Worm (Caenorhabditis elegans) whole organism, L4 larva: ENCODE measurements around the gene picc-1.
A peak's percentile ranks its signal among the peaks of the same experiment; 100 is the strongest.

Experiments used
- F26F4.8 ChIP-seq: fragments of 200-800 bp; sonication (Bioruptor generic); conservative IDR thresholded peaks from 2 replicates; pipeline ENCODE4 v1.3.6; 2022; ENCODE audit warnings: missing genetic modification characterization, missing compliant biosample characterization
- F37D6.2 ChIP-seq: sonication (generic microtip); optimal IDR thresholded peaks from 2 replicates; lab custom pipeline; 2016; ENCODE audit warnings: mild to moderate bottlenecking, missing genetic modification characterization, missing compliant biosample characterization
- F49E8.2 ChIP-seq: sonication (generic microtip); optimal IDR thresholded peaks from 2 replicates; lab custom pipeline; 2016; ENCODE audit warnings: missing compliant biosample characterization, mild to moderate bottlenecking, missing genetic modification characterization, borderline replicate concordance
- R02D3.7 ChIP-seq: fragments of 150-350 bp; sonication (generic microtip); optimal IDR thresholded peaks from 3 replicates; lab custom pipeline; 2014; ENCODE audit warnings: missing biosample characterization, missing genetic modification characterization
- T20F7.1 ChIP-seq: fragments of 200-800 bp; sonication (Bioruptor generic); optimal IDR thresholded peaks from 2 replicates; lab custom pipeline; 2018; ENCODE audit warnings: mild to moderate bottlenecking, missing genetic modification characterization, missing compliant biosample characterization
- T26A8.4 ChIP-seq: fragments of 200-800 bp; sonication (Bioruptor generic); IDR thresholded peaks from 2 replicates; pipeline ENCODE4 v1.3.6; 2022; ENCODE audit warnings: missing genetic modification characterization, missing compliant biosample characterization
- Y48G9A.11 ChIP-seq: fragments of 200-800 bp; sonication (Bioruptor generic); IDR thresholded peaks from 2 replicates; pipeline ENCODE4 v1.3.6; 2022; ENCODE audit warnings: missing genetic modification reagents, missing genetic modification characterization, missing compliant biosample characterization
- Y75B8A.6 ChIP-seq: fragments of 200-800 bp; sonication (Bioruptor generic); IDR thresholded peaks from 2 replicates; pipeline ENCODE4 v1.3.6; 2022; ENCODE audit warnings: missing genetic modification reagents, missing genetic modification characterization, missing compliant biosample characterization
- aha-1 ChIP-seq: fragments of 150-350 bp; peaks from one replicate; lab custom pipeline; 2014; ENCODE audit warnings: missing biosample characterization, missing genetic modification characterization
- ama-1 ChIP-seq: fragments of 150-350 bp; optimal IDR thresholded peaks from 2 replicates; lab custom pipeline; 2014; ENCODE audit warnings: inconsistent platforms, mixed read lengths
- arid-1 ChIP-seq: fragments of 200-800 bp; sonication (Bioruptor generic); conservative IDR thresholded peaks from 2 replicates; pipeline ENCODE4 v1.3.6; 2022; ENCODE audit warnings: missing genetic modification reagents, missing genetic modification characterization, missing compliant biosample characterization
- attf-4 ChIP-seq: sonication (generic microtip); optimal IDR thresholded peaks from 3 replicates; lab custom pipeline; 2017; ENCODE audit warnings: missing biosample characterization, missing genetic modification characterization
- ceh-62 ChIP-seq: sonication (generic microtip); optimal IDR thresholded peaks from 2 replicates; lab custom pipeline; 2017; ENCODE audit warnings: missing biosample characterization, missing genetic modification characterization
- ceh-82 ChIP-seq: sonication (generic microtip); optimal IDR thresholded peaks from 2 replicates; lab custom pipeline; 2017; ENCODE audit warnings: missing biosample characterization, missing genetic modification characterization
- daf-12 ChIP-seq: fragments of 150-350 bp; optimal IDR thresholded peaks from 2 replicates; lab custom pipeline; 2014; ENCODE audit warnings: missing biosample characterization, missing genetic modification reagents, missing genetic modification characterization
- dmd-6 ChIP-seq: fragments of 200-800 bp; sonication (Bioruptor generic); IDR thresholded peaks from 2 replicates; pipeline ENCODE4 v1.3.6; 2022; ENCODE audit warnings: missing genetic modification reagents, missing genetic modification characterization, missing compliant biosample characterization
- dmd-9 ChIP-seq: fragments of 200-800 bp; sonication (Bioruptor generic); IDR thresholded peaks from 2 replicates; pipeline ENCODE4 v1.3.6; 2022; ENCODE audit warnings: missing genetic modification reagents, missing genetic modification characterization, missing compliant biosample characterization
- duxl-1 ChIP-seq: sonication (generic microtip); optimal IDR thresholded peaks from 2 replicates; lab custom pipeline; 2016; ENCODE audit warnings: mild to moderate bottlenecking, missing genetic modification characterization, moderate library complexity, missing compliant biosample characterization; ENCODE audit not compliant: poor library complexity
- dve-1 ChIP-seq: sonication (generic microtip); optimal IDR thresholded peaks from 2 replicates; lab custom pipeline; 2017; ENCODE audit warnings: antibody characterized with exemption, mild to moderate bottlenecking, missing genetic modification characterization, missing compliant biosample characterization; ENCODE audit not compliant: insufficient read depth
- egl-27 ChIP-seq: sonication (generic microtip); optimal IDR thresholded peaks from 3 replicates; lab custom pipeline; 2017; ENCODE audit warnings: missing biosample characterization, missing genetic modification reagents, missing genetic modification characterization
- egl-43 ChIP-seq: fragments of 200-800 bp; sonication (Bioruptor generic); IDR thresholded peaks from 2 replicates; pipeline ENCODE4 v1.3.6; 2022; ENCODE audit warnings: missing genetic modification reagents, missing genetic modification characterization, missing compliant biosample characterization
- gei-8 ChIP-seq: fragments of 200-800 bp; sonication (Bioruptor generic); optimal IDR thresholded peaks from 2 replicates; lab custom pipeline; 2018; ENCODE audit warnings: mild to moderate bottlenecking, missing genetic modification characterization, missing compliant biosample characterization
- hlh-11 ChIP-seq: fragments of 200-800 bp; sonication (Bioruptor generic); optimal IDR thresholded peaks from 2 replicates; lab custom pipeline; 2018; ENCODE audit warnings: mild to moderate bottlenecking, missing genetic modification characterization, missing compliant biosample characterization
- hlh-30 ChIP-seq: sonication (generic microtip); optimal IDR thresholded peaks from 2 replicates; lab custom pipeline; 2017; ENCODE audit warnings: antibody characterized with exemption, mild to moderate bottlenecking, missing genetic modification characterization, missing compliant biosample characterization; ENCODE audit not compliant: insufficient read depth
- hmg-1.1 ChIP-seq: fragments of 200-800 bp; sonication (Bioruptor generic); IDR thresholded peaks from 2 replicates; pipeline ENCODE4 v1.3.6; 2022; ENCODE audit warnings: missing genetic modification reagents, missing genetic modification characterization, missing compliant biosample characterization
- jun-1 ChIP-seq: fragments of 150-350 bp; optimal IDR thresholded peaks from 2 replicates; lab custom pipeline; 2014; ENCODE audit warnings: missing biosample characterization, missing genetic modification reagents, missing genetic modification characterization
- lim-7 ChIP-seq: fragments of 200-800 bp; sonication (Bioruptor generic); IDR thresholded peaks from 2 replicates; pipeline ENCODE4 v1.3.6; 2022; ENCODE audit warnings: missing genetic modification characterization, missing compliant biosample characterization
- lin-13 ChIP-seq: fragments of 150-350 bp; optimal IDR thresholded peaks from 2 replicates; lab custom pipeline; 2014; ENCODE audit warnings: missing biosample characterization, missing genetic modification reagents, missing genetic modification characterization
- lin-15B ChIP-seq: fragments of 150-350 bp; sonication (generic microtip); optimal IDR thresholded peaks from 3 replicates; lab custom pipeline; 2014; ENCODE audit warnings: missing biosample characterization, missing genetic modification characterization
- lin-38 ChIP-seq: fragments of 200-800 bp; sonication (Bioruptor generic); IDR thresholded peaks from 2 replicates; pipeline ENCODE4 v1.3.6; 2022; ENCODE audit warnings: missing genetic modification reagents, missing genetic modification characterization, missing compliant biosample characterization
- lsy-2 ChIP-seq, 2 experiments: fragments of 150-350 bp in 1 of 2; sonication (generic microtip) in 1 of 2; optimal IDR thresholded peaks; 2 replicates each; lab custom pipeline; 2014 to 2017; ENCODE audit warnings: missing biosample characterization in 2 of 2, missing genetic modification characterization in 2 of 2
- mdl-1 ChIP-seq, 2 experiments: fragments of 150-350 bp in 1 of 2; sonication (generic microtip) in 1 of 2; optimal IDR thresholded peaks; 2 replicates each; lab custom pipeline; 2014 to 2017; ENCODE audit warnings: missing biosample characterization in 2 of 2, missing genetic modification characterization in 2 of 2
- mdt-29 ChIP-seq: fragments of 200-800 bp; sonication (Bioruptor generic); IDR thresholded peaks from 2 replicates; pipeline ENCODE4 v1.3.6; 2022; ENCODE audit warnings: missing genetic modification reagents, missing genetic modification characterization, missing compliant biosample characterization
- mep-1 ChIP-seq: fragments of 150-350 bp; sonication (generic microtip); optimal IDR thresholded peaks from 3 replicates; lab custom pipeline; 2014; ENCODE audit warnings: missing biosample characterization, missing genetic modification characterization
- mes-2 ChIP-seq: sonication (generic microtip); optimal IDR thresholded peaks from 2 replicates; lab custom pipeline; 2016; ENCODE audit warnings: missing genotype, mild to moderate bottlenecking, missing genetic modification characterization, missing compliant biosample characterization; ENCODE audit not compliant: poor library complexity, severe bottlenecking
- mxl-2 ChIP-seq: fragments of 200-800 bp; sonication (Bioruptor generic); conservative IDR thresholded peaks from 2 replicates; pipeline ENCODE4 v1.3.6; 2022; ENCODE audit warnings: missing genetic modification reagents, missing genetic modification characterization, missing compliant biosample characterization
- mxl-3 ChIP-seq: fragments of 200-800 bp; sonication (Bioruptor generic); optimal IDR thresholded peaks from 2 replicates; lab custom pipeline; 2018; ENCODE audit warnings: mild to moderate bottlenecking, missing genetic modification characterization, missing compliant biosample characterization
- pha-4 ChIP-seq, 2 experiments: fragments of 150-350 bp in 1 of 2; fragments of 200-800 bp in 1 of 2; sonication (Bioruptor generic) in 1 of 2; IDR thresholded peaks in 1 of 2; optimal IDR thresholded peaks in 1 of 2; 2 replicates each; pipeline versions ENCODE4 v1.3.6 to Lab custom; 2014 to 2022; ENCODE audit warnings: missing genetic modification characterization in 2 of 2, missing genetic modification reagents in 2 of 2, missing biosample characterization in 1 of 2, missing compliant biosample characterization in 1 of 2
- pqm-1 ChIP-seq: sonication (generic microtip); optimal IDR thresholded peaks from 2 replicates; lab custom pipeline; 2017; ENCODE audit warnings: missing biosample characterization, missing genetic modification characterization
- set-16 ChIP-seq: fragments of 200-800 bp; sonication (Bioruptor generic); IDR thresholded peaks from 2 replicates; pipeline ENCODE4 v1.3.6; 2022; ENCODE audit warnings: missing genetic modification reagents, missing genetic modification characterization, missing compliant biosample characterization
- skn-1 ChIP-seq: fragments of 150-350 bp; optimal IDR thresholded peaks from 2 replicates; lab custom pipeline; 2014; ENCODE audit warnings: missing biosample characterization, missing genetic modification characterization
- snpc-1.2 ChIP-seq: fragments of 200-800 bp; sonication (Bioruptor generic); IDR thresholded peaks from 2 replicates; pipeline ENCODE4 v1.3.6; 2022; ENCODE audit warnings: missing genetic modification reagents, missing genetic modification characterization, missing compliant biosample characterization
- unc-62 ChIP-seq, 3 experiments: fragments of 150-350 bp in 1 of 3; sonication (generic microtip); optimal IDR thresholded peaks in 2 of 3; peaks in 1 of 3; 1 replicate in 1 of 3; 2 replicates in 2 of 3; lab custom pipeline; 2014 to 2017; ENCODE audit warnings: missing biosample characterization in 3 of 3, missing genetic modification characterization in 3 of 3, missing genetic modification reagents in 3 of 3, missing genotype in 1 of 3

The picc-1 gene

DNA sequence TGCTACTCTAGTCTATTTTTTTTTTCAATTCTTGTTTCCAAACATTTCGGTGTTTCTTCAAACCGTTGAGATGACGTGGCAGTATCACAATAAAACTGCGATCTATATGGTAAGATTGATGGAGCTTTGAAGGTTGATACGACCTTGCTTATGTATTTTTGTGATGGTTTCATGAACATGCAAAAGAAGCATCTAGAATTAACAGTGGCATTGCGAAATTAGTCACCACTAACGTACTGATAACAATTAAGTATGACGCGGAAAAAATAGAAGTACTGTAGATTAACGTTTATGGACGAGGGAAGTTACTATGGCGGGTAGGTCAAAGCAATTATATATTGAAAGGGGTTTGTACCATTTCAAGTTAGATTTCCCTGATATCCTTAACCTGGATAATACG, 6.4 kb upstream of the picc-1 start:
- no peak for TF ChIP-seq duxl-1 (tag; lab: Kevin White, UChicago)
- peak; percentile 20 for TF ChIP-seq pqm-1
- TF ChIP-seq aha-1 (tag; lab: Kevin White, UChicago) = peak; percentile 83
- TF ChIP-seq lsy-2 (tag; optimal IDR thresholded peaks at IDR 0.05; lab: Kevin White, UChicago) = peak in 1 of 2 experiments; percentile 29
- TF ChIP-seq egl-43 (GFP tag; lab: Robert Waterston, UW) = no peak
- peak; percentile 32 for TF ChIP-seq T20F7.1 (GFP tag; lab: Kevin White, UChicago)
- peak; percentile 28; the same call in 1 of the 2 replicates for TF ChIP-seq mdt-29 (GFP tag; lab: Robert Waterston, UW)
- TF ChIP-seq dve-1 (tag; lab: Kevin White, UChicago) = peak; percentile 19

DNA sequence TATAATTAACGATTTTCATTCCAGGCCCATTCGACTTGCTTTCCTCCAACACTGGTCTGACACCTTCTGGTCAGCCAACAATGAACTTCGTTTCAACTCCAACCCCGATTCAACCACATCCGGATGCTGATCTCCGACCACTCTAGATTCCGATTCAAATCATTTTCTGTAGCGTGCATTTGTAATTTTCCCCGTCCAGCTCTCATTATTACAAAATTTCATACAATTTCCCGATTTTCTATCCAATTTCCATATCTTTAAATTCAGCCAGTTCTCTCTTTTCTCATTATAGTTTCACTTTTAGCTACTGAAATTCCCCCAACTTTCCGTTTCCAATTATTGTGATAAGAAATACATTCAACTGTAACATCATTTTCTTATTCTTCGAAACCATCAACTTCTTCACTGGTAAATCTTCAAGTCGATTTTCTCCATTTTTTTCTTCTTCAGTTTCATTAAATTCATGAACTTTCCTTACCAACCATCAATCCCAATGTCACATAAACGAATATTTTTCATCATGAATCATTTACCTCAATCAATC, 3.2 kb upstream of the picc-1 start:
- TF ChIP-seq lin-38 (GFP tag; lab: Robert Waterston, UW) = peak; percentile 44
- TF ChIP-seq F49E8.2 = peak; percentile 31
- peak; percentile 40 for TF ChIP-seq mep-1 (tag; lab: Kevin White, UChicago)
- peak; percentile 22; the same call in 1 of the 2 replicates for TF ChIP-seq egl-43 (GFP tag; lab: Robert Waterston, UW)
- TF ChIP-seq snpc-1.2 = peak; percentile 46; the same call in 1 of the 2 replicates
- no peak for TF ChIP-seq T26A8.4 (GFP tag; lab: Robert Waterston, UW)
- peak; percentile 9; the same call in 1 of the 2 replicates for TF ChIP-seq arid-1
- TF ChIP-seq pha-4 (GFP tag; IDR thresholded peaks at IDR 0.05; lab: Robert Waterston, UW) = peak; percentile 9; the same call in 1 of the 2 replicates
- TF ChIP-seq pha-4 (tag; optimal IDR thresholded peaks at IDR 0.05; lab: Kevin White, UChicago) = no peak
- TF ChIP-seq set-16 (GFP tag; lab: Robert Waterston, UW) = no peak
- TF ChIP-seq, all 104 proteins: peak for 7

DNA sequence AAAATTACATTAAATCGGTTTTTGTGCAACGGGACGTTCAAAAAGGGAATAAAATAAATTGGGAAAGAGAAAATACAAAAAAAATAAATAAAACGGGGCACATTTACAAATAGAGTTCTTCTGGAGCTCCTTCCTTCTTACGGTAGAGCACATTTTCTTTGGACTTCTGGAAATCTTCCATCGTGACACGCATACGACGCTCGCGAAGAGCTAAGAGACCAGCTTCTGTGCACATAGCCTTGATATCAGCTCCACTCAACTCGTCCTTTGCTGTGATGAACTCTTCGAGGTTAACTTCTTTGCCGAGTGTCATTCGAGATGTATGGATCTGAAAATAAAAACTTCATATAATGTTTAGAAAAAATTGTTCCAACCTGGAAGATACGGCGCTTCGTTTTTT, 2.7 kb upstream of the picc-1 start:
- TF ChIP-seq dve-1 (tag; lab: Kevin White, UChicago) (no peak), dmd-9 (GFP tag; lab: Robert Waterston, UW) (no peak), Y75B8A.6 (GFP tag; lab: Robert Waterston, UW) (no peak), mxl-2 (no peak), lim-7 (no peak), mdl-1 (tag; optimal IDR thresholded peaks at IDR 0.05; lab: Kevin White, UChicago) (no peak), R02D3.7 (tag; lab: Kevin White, UChicago) (no peak), T20F7.1 (GFP tag; lab: Kevin White, UChicago) (peak; percentile 48), aha-1 (tag; lab: Kevin White, UChicago) (peak; percentile 15), mes-2 (tag; lab: Kevin White, UChicago) (no peak), jun-1 (tag; lab: Kevin White, UChicago) (peak; percentile 59), mxl-3 (GFP tag; lab: Kevin White, UChicago) (no peak), hlh-11 (tag; lab: Kevin White, UChicago) (peak; percentile 3), lin-13 (no peak)

DNA sequence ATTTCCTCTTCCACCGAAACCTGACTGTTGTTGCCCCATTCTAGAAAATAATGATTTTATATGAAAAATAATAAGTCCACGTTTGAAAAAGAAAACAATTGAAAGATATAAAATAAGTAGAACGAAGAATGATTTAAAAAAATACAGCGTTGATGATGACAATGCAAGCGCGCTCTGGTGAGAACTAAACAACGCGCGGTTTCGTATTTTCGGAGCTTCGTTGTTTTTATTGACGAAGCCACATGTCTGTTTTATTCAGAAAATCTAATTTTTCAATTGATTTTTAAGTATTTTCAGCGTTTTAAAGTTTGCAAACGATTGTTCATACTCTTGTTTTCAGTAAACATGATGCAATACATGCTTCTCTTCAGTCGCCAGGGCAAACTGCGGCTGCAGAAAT, 1.2 kb upstream of the picc-1 start, which contains the start of the genes rpt-2 and aps-1:
Gene rpt-2, minus strand, starts transcription at position 40 of the 400 bp plus-strand sequence.
Gene aps-1, plus strand, starts transcription at position 341 of the 400 bp plus-strand sequence.
- TF ChIP-seq attf-4 (tag; lab: Kevin White, UChicago) (no peak), ceh-62 (tag; lab: Kevin White, UChicago) (no peak), mes-2 (tag; lab: Kevin White, UChicago) (peak; percentile 87), hlh-30 (tag; lab: Kevin White, UChicago) (peak; percentile 89), unc-62 (GFP tag; optimal IDR thresholded peaks at IDR 0.05 in 1 of 2; lab: Kevin White, UChicago) (no peak), unc-62 (tag; optimal IDR thresholded peaks at IDR 0.05; lab: Kevin White, UChicago) (no peak), mxl-2 (no peak), mdt-29 (GFP tag; lab: Robert Waterston, UW) (no peak), skn-1 (tag; lab: Kevin White, UChicago) (no peak), F37D6.2 (peak; percentile 1), F26F4.8 (GFP tag; lab: Robert Waterston, UW) (no peak), ama-1 (lab: Kevin White, UChicago) (no peak), egl-27 (tag; lab: Kevin White, UChicago) (no peak), hmg-1.1 (GFP tag; lab: Robert Waterston, UW) (peak; percentile 56), gei-8 (GFP tag; lab: Kevin White, UChicago) (no peak), daf-12 (no peak), ceh-82 (no peak), lin-15B (tag; lab: Kevin White, UChicago) (peak; percentile 68), F49E8.2 (no peak), lsy-2 (tag; optimal IDR thresholded peaks at IDR 0.05; lab: Kevin White, UChicago) (peak in 1 of 2 experiments; percentile 91), dmd-6 (peak; percentile 34), Y48G9A.11 (GFP tag; lab: Robert Waterston, UW) (peak; percentile 92)
